Fruit fly (Drosophila melanogaster): ENCODE results near the gene Slc25A46b.

Slc25A46b gene

dm6 chr2L:18136427-18136857, 40.1 kb downstream of the Slc25A46b start:
- peak; percentile 50 for TF ChIP-seq CG6765 (GFP tag; optimal IDR thresholded peaks at IDR 0.05)
- peak; percentile 74 for TF ChIP-seq CG13624 (GFP tag; optimal IDR thresholded peaks at IDR 0.05)
- peak in 1 of 2 experiments; percentile 86 for TF ChIP-seq Pdp1 (GFP tag; optimal IDR thresholded peaks at IDR 0.05)
- TF ChIP-seq CG3065 (GFP tag; optimal IDR thresholded peaks at IDR 0.05) = no peak
- no peak for TF ChIP-seq Hr3 (GFP tag; optimal IDR thresholded peaks at IDR 0.05)
- no peak for TF ChIP-seq nom (GFP tag; optimal IDR thresholded peaks at IDR 0.05)
- peak; percentile 85 for TF ChIP-seq CG12769 (tag; optimal IDR thresholded peaks at IDR 0.05)
- peak; percentile 89 for TF ChIP-seq ftz-f1 (GFP tag; optimal IDR thresholded peaks at IDR 0.05)
- peak; percentile 52 for TF ChIP-seq Fer3 (tag; optimal IDR thresholded peaks at IDR 0.05)
- peak; percentile 37; the same call in 1 of the 3 replicates for TF ChIP-seq dysf (GFP tag; IDR thresholded peaks at IDR 0.05)
- no peak for TF ChIP-seq Lpt (GFP tag; optimal IDR thresholded peaks at IDR 0.05)
- TF ChIP-seq Med (GFP tag) = peak; percentile 93
- TF ChIP-seq mirr (GFP tag; optimal IDR thresholded peaks at IDR 0.05) = peak; percentile 2
- TF ChIP-seq Trl (optimal IDR thresholded peaks at IDR 0.05) = no peak
- peak; percentile 68 for TF ChIP-seq Trl (GFP tag; optimal IDR thresholded peaks at IDR 0.05)
- TF ChIP-seq zen2 (GFP tag; IDR thresholded peaks at IDR 0.05; ENCODE audit: partially characterized antibody) = no peak
- TF ChIP-seq CG11247 (GFP tag; IDR thresholded peaks at IDR 0.05) = peak; percentile 17; the same call in 1 of the 2 replicates
- TF ChIP-seq rib (GFP tag; IDR thresholded peaks at IDR 0.05) = peak; percentile 90
- peak; percentile 40 for TF ChIP-seq CG9727 (GFP tag; optimal IDR thresholded peaks at IDR 0.05)
- TF ChIP-seq CG8944 (GFP tag; optimal IDR thresholded peaks at IDR 0.05) = no peak
- TF ChIP-seq sima (GFP tag; optimal IDR thresholded peaks at IDR 0.05) = no peak
- 0 out of 2 replicates have a peak, but pooled peaks have one; percentile 22 for TF ChIP-seq CG17612 (GFP tag; IDR thresholded peaks at IDR 0.05)
- peak; percentile 30; the same call in 1 of the 2 replicates for TF ChIP-seq wdn (GFP tag; IDR thresholded peaks at IDR 0.05)
- TF ChIP-seq zen (tag; optimal IDR thresholded peaks at IDR 0.05) = no peak
- no peak for TF ChIP-seq sens-2 (GFP tag; IDR thresholded peaks at IDR 0.05)
- 0 out of 3 replicates have a peak, but pooled peaks have one; percentile 49 for TF ChIP-seq CG11695 (GFP tag; IDR thresholded peaks at IDR 0.05)
- peak; percentile 23 for TF ChIP-seq CG15269 (tag; optimal IDR thresholded peaks at IDR 0.05)
- no peak for TF ChIP-seq CG13123 (GFP tag; optimal IDR thresholded peaks at IDR 0.05)
- peak; percentile 58 for TF ChIP-seq CG15011 (GFP tag; optimal IDR thresholded peaks at IDR 0.05)
- no peak for TF ChIP-seq pzg (GFP tag; optimal IDR thresholded peaks at IDR 0.05)
- peak; percentile 43; the same call in 2 of the 3 replicates for TF ChIP-seq sr (GFP tag; IDR thresholded peaks at IDR 0.05)
- TF ChIP-seq CG8924 (tag; optimal IDR thresholded peaks at IDR 0.05) = no peak
- peak; percentile 75 for TF ChIP-seq CG18599 (GFP tag; optimal IDR thresholded peaks at IDR 0.05)
- TF ChIP-seq gcm2 (GFP tag; optimal IDR thresholded peaks at IDR 0.05) = no peak
- no peak for TF ChIP-seq HmgD (GFP tag; optimal IDR thresholded peaks at IDR 0.05)
- no peak for TF ChIP-seq CG12219 (GFP tag; optimal IDR thresholded peaks at IDR 0.05)
- peak; percentile 93 for TF ChIP-seq abd-A (tag; optimal IDR thresholded peaks at IDR 0.05)
- TF ChIP-seq CG15514 (GFP tag; optimal IDR thresholded peaks at IDR 0.05) = peak; percentile 58
- TF ChIP-seq sisA (GFP tag; IDR thresholded peaks at IDR 0.05) = no peak
- TF ChIP-seq Hr51 (GFP tag; optimal IDR thresholded peaks at IDR 0.05) = no peak
- peak; percentile 47 for TF ChIP-seq bab2 (GFP tag; optimal IDR thresholded peaks at IDR 0.05)
- peak; percentile 62 for TF ChIP-seq Bteb2 (GFP tag; optimal IDR thresholded peaks at IDR 0.05)
- TF ChIP-seq Xrp1 (GFP tag; IDR thresholded peaks at IDR 0.05) = peak; percentile 25; the same call in 1 of the 2 replicates
- TF ChIP-seq CG5953 (GFP tag; IDR thresholded peaks at IDR 0.05) = no peak
- TF ChIP-seq CG2875 (GFP tag; optimal IDR thresholded peaks at IDR 0.05) = no peak
- no peak for TF ChIP-seq vnd (GFP tag; IDR thresholded peaks at IDR 0.05; ENCODE audit: partially characterized antibody)
- peak; percentile 72 for TF ChIP-seq Meics (GFP tag; optimal IDR thresholded peaks at IDR 0.05)
- no peak for TF ChIP-seq ems (GFP tag; optimal IDR thresholded peaks at IDR 0.05)
- no peak for TF ChIP-seq CG11093 (GFP tag; IDR thresholded peaks at IDR 0.05)
- no peak for TF ChIP-seq CG10462 (GFP tag; optimal IDR thresholded peaks at IDR 0.05)
- no peak for TF ChIP-seq Six4 (GFP tag; optimal IDR thresholded peaks at IDR 0.05)

Data from whole organism, embryonic.